Fruit fly (Drosophila melanogaster) whole organism, embryonic: Measurements from ENCODE around the gene CG12017.
A peak's percentile ranks its signal among the peaks of the same experiment; 100 is the strongest.

Experiments
- Ada2b ChIP-seq: fragments of 200-800 bp; sonication (Bioruptor generic); IDR thresholded peaks from 2 replicates; pipeline ENCODE4 v1.3.6; 2022; ENCODE audit warnings: missing biosample characterization, missing genetic modification characterization
- Atf-2 ChIP-seq: fragments of 200-800 bp; sonication (Bioruptor generic); optimal IDR thresholded peaks from 2 replicates; lab custom pipeline; 2016; ENCODE audit warnings: missing biosample characterization, missing genetic modification characterization
- Bdp1 ChIP-seq: fragments of 200-800 bp; sonication (Bioruptor generic); optimal IDR thresholded peaks from 3 replicates; lab custom pipeline; 2016; ENCODE audit warnings: missing biosample characterization, missing genetic modification characterization
- CG10565 ChIP-seq: fragments of 200-800 bp; sonication (Bioruptor generic); optimal IDR thresholded peaks from 3 replicates; lab custom pipeline; 2016; ENCODE audit warnings: missing biosample characterization, mild to moderate bottlenecking, missing genetic modification characterization
- CG12219 ChIP-seq: fragments of 200-800 bp; sonication (Bioruptor generic); optimal IDR thresholded peaks from 3 replicates; lab custom pipeline; 2018; ENCODE audit warnings: missing biosample characterization, mild to moderate bottlenecking, missing genetic modification characterization
- CG13296 ChIP-seq: fragments of 200-800 bp; sonication (Bioruptor generic); optimal IDR thresholded peaks from 3 replicates; lab custom pipeline; 2018; ENCODE audit warnings: missing biosample characterization, mild to moderate bottlenecking, missing genetic modification characterization
- CG14441 ChIP-seq: fragments of 200-800 bp; sonication (Bioruptor generic); IDR thresholded peaks from 2 replicates; pipeline ENCODE4 v1.3.6; 2022; ENCODE audit warnings: missing biosample characterization, missing genetic modification characterization
- CG15269 ChIP-seq: fragments of 200-800 bp; sonication (Bioruptor generic); optimal IDR thresholded peaks from 2 replicates; lab custom pipeline; 2018; ENCODE audit warnings: missing biosample characterization, mild to moderate bottlenecking, missing genetic modification characterization, moderate library complexity
- CG15479 ChIP-seq: fragments of 200-800 bp; sonication (Bioruptor generic); optimal IDR thresholded peaks from 3 replicates; lab custom pipeline; 2019; ENCODE audit warnings: missing biosample characterization, mild to moderate bottlenecking, missing genetic modification characterization, moderate library complexity
- CG15601 ChIP-seq: fragments of 200-800 bp; sonication (Bioruptor generic); optimal IDR thresholded peaks from 3 replicates; lab custom pipeline; 2019; ENCODE audit warnings: missing biosample characterization, mild to moderate bottlenecking, missing genetic modification characterization, moderate library complexity
- CG17829 ChIP-seq: fragments of 200-800 bp; optimal IDR thresholded peaks from 2 replicates; lab custom pipeline; 2019; ENCODE audit warnings: missing biosample characterization, mild to moderate bottlenecking, missing genetic modification characterization, moderate library complexity
- CG3163 ChIP-seq: fragments of 200-800 bp; sonication (Bioruptor generic); optimal IDR thresholded peaks from 3 replicates; lab custom pipeline; 2016; ENCODE audit warnings: missing biosample characterization, missing genetic modification characterization
- CG4404 ChIP-seq: fragments of 200-800 bp; sonication (Bioruptor generic); IDR thresholded peaks from 2 replicates; pipeline ENCODE4 v1.3.6; 2022; ENCODE audit warnings: missing biosample characterization, missing genetic modification characterization
- CG4854 ChIP-seq: fragments of 200-800 bp; sonication (Bioruptor generic); optimal IDR thresholded peaks from 2 replicates; lab custom pipeline; 2016; ENCODE audit warnings: missing biosample characterization, missing genetic modification characterization, inconsistent platforms
- CG5953 ChIP-seq: fragments of 200-800 bp; sonication (Bioruptor generic); IDR thresholded peaks from 2 replicates; pipeline ENCODE4 v1.3.6; 2022; ENCODE audit warnings: missing biosample characterization, missing genetic modification characterization
- CG6175 ChIP-seq: fragments of 200-800 bp; sonication (Bioruptor generic); IDR thresholded peaks from 3 replicates; pipeline ENCODE4 v1.3.6; 2022; ENCODE audit warnings: missing biosample characterization, missing genetic modification characterization
- CG9797 ChIP-seq: fragments of 200-800 bp; sonication (Bioruptor generic); optimal IDR thresholded peaks from 3 replicates; lab custom pipeline; 2018; ENCODE audit warnings: missing biosample characterization, mild to moderate bottlenecking, missing genetic modification characterization
- CHES-1-like ChIP-seq: fragments of 200-800 bp; sonication (Bioruptor generic); optimal IDR thresholded peaks from 2 replicates; lab custom pipeline; 2016; ENCODE audit warnings: missing biosample characterization, missing genetic modification characterization
- Chrac-16 ChIP-seq: fragments of 200-800 bp; sonication (Bioruptor generic); optimal IDR thresholded peaks from 3 replicates; lab custom pipeline; 2016; ENCODE audit warnings: missing biosample characterization, missing genetic modification characterization
- D ChIP-seq, 2 experiments: fragments of 200-800 bp in 1 of 2; fragments of >200 bp in 1 of 2; sonication (Bioruptor generic) in 1 of 2; optimal IDR thresholded peaks; 2 replicates in 1 of 2; 3 replicates in 1 of 2; lab custom pipeline; 2017; ENCODE audit warnings: mild to moderate bottlenecking in 1 of 2, missing biosample characterization in 1 of 2, missing genetic modification characterization in 1 of 2, missing genetic modification reagents in 1 of 2
- Drgx ChIP-seq: fragments of 200-800 bp; sonication (Bioruptor generic); IDR thresholded peaks from 2 replicates; pipeline ENCODE4 v1.3.6; 2022; ENCODE audit warnings: missing biosample characterization, missing genetic modification characterization
- Eip74EF ChIP-seq, 2 experiments: fragments of 200-800 bp in 1 of 2; fragments of >200 bp in 1 of 2; sonication (Bioruptor generic) in 1 of 2; optimal IDR thresholded peaks; 2 replicates each; lab custom pipeline; 2017 to 2019; ENCODE audit warnings: missing biosample characterization in 2 of 2, missing genetic modification characterization in 2 of 2, mild to moderate bottlenecking in 1 of 2, moderate library complexity in 1 of 2
- Fer2 ChIP-seq: fragments of 200-800 bp; sonication (Bioruptor generic); optimal IDR thresholded peaks from 2 replicates; lab custom pipeline; 2018; ENCODE audit warnings: missing biosample characterization, mild to moderate bottlenecking, missing genetic modification characterization, moderate library complexity
- Hey ChIP-seq: fragments of 200-800 bp; sonication (Bioruptor generic); optimal IDR thresholded peaks from 3 replicates; lab custom pipeline; 2018; ENCODE audit warnings: missing biosample characterization, mild to moderate bottlenecking, missing genetic modification characterization
- Hsf ChIP-seq: fragments of 200-800 bp; sonication (Bioruptor generic); optimal IDR thresholded peaks from 3 replicates; lab custom pipeline; 2016; ENCODE audit warnings: missing biosample characterization, missing genetic modification characterization
- Lhr ChIP-seq: fragments of 200-800 bp; sonication (Bioruptor generic); optimal IDR thresholded peaks from 3 replicates; lab custom pipeline; 2017; ENCODE audit warnings: mild to moderate bottlenecking, missing biosample characterization, missing genetic modification reagents, missing genetic modification characterization
- Rx ChIP-seq: fragments of 200-800 bp; sonication (Bioruptor generic); IDR thresholded peaks from 2 replicates; pipeline ENCODE4 v1.3.6; 2022; ENCODE audit warnings: missing biosample characterization, missing genetic modification characterization
- Scr ChIP-seq: fragments of 200-800 bp; sonication (Bioruptor generic); IDR thresholded peaks from 2 replicates; pipeline ENCODE4 v1.3.6; 2022; ENCODE audit warnings: missing biosample characterization, missing genetic modification characterization; ENCODE audit not compliant: partially characterized antibody
- Side ChIP-seq: fragments of 200-800 bp; sonication (Bioruptor generic); optimal IDR thresholded peaks from 2 replicates; lab custom pipeline; 2016; ENCODE audit warnings: missing biosample characterization, missing genetic modification characterization
- Sox100B ChIP-seq: fragments of 200-800 bp; sonication (Bioruptor generic); optimal IDR thresholded peaks from 3 replicates; lab custom pipeline; 2018; ENCODE audit warnings: missing biosample characterization, mild to moderate bottlenecking, missing genetic modification characterization
- Spps ChIP-seq: fragments of 200-800 bp; sonication (Bioruptor generic); optimal IDR thresholded peaks from 2 replicates; lab custom pipeline; 2018; ENCODE audit warnings: missing biosample characterization, mild to moderate bottlenecking, missing genetic modification characterization
- Ssrp ChIP-seq: fragments of 200-800 bp; sonication (Bioruptor generic); optimal IDR thresholded peaks from 2 replicates; lab custom pipeline; 2018; ENCODE audit warnings: missing biosample characterization, mild to moderate bottlenecking, missing genetic modification characterization, moderate library complexity
- ab ChIP-seq: fragments of 200-800 bp; sonication (Bioruptor generic); optimal IDR thresholded peaks from 2 replicates; lab custom pipeline; 2016; ENCODE audit warnings: missing biosample characterization, missing genetic modification characterization
- al ChIP-seq: fragments of 200-800 bp; sonication (Bioruptor generic); IDR thresholded peaks from 2 replicates; pipeline ENCODE4 v1.3.6; 2022; ENCODE audit warnings: missing biosample characterization, missing genetic modification characterization
- ara ChIP-seq: fragments of 200-800 bp; sonication (Bioruptor generic); IDR thresholded peaks from 2 replicates; pipeline ENCODE4 v1.3.6; 2022; ENCODE audit warnings: missing biosample characterization, missing genetic modification characterization
- chif ChIP-seq, 2 experiments: fragments of 200-800 bp; sonication (Bioruptor generic); optimal IDR thresholded peaks; 3 replicates each; lab custom pipeline; 2016; ENCODE audit warnings: missing biosample characterization in 2 of 2, missing genetic modification characterization in 2 of 2
- chn ChIP-seq: fragments of 200-800 bp; sonication (Bioruptor generic); optimal IDR thresholded peaks from 2 replicates; lab custom pipeline; 2016; ENCODE audit warnings: missing biosample characterization, missing genetic modification characterization
- ewg ChIP-seq: fragments of 200-800 bp; sonication (Bioruptor generic); optimal IDR thresholded peaks from 3 replicates; lab custom pipeline; 2017; ENCODE audit warnings: mild to moderate bottlenecking, missing biosample characterization, missing genetic modification reagents, missing genetic modification characterization
- gsb-n ChIP-seq: fragments of 200-800 bp; sonication (Bioruptor generic); optimal IDR thresholded peaks from 3 replicates; lab custom pipeline; 2018; ENCODE audit warnings: missing biosample characterization, mild to moderate bottlenecking, missing genetic modification characterization
- her ChIP-seq: fragments of 200-800 bp; sonication (Bioruptor generic); optimal IDR thresholded peaks from 2 replicates; lab custom pipeline; 2016; ENCODE audit warnings: missing biosample characterization, missing genetic modification characterization
- jumu ChIP-seq: fragments of 200-800 bp; sonication (Bioruptor generic); optimal IDR thresholded peaks from 3 replicates; lab custom pipeline; 2016; ENCODE audit warnings: missing biosample characterization, missing genetic modification characterization
- klu ChIP-seq: fragments of 200-800 bp; sonication (Bioruptor generic); IDR thresholded peaks from 2 replicates; pipeline ENCODE4 v1.3.6; 2022; ENCODE audit warnings: missing biosample characterization, missing genetic modification characterization
- lbe ChIP-seq: fragments of 200-800 bp; sonication (Bioruptor generic); optimal IDR thresholded peaks from 2 replicates; lab custom pipeline; 2016; ENCODE audit warnings: missing biosample characterization, mild to moderate bottlenecking, missing genetic modification characterization
- lmd ChIP-seq: fragments of 200-800 bp; sonication (Bioruptor generic); IDR thresholded peaks from 2 replicates; pipeline ENCODE4 v1.3.6; 2022; ENCODE audit warnings: missing biosample characterization, missing genetic modification characterization
- nau ChIP-seq: fragments of 200-800 bp; sonication (Bioruptor generic); optimal IDR thresholded peaks from 3 replicates; lab custom pipeline; 2017; ENCODE audit warnings: missing biosample characterization, mild to moderate bottlenecking, missing genetic modification characterization, missing genetic modification reagents
- nerfin-1 ChIP-seq: fragments of 200-800 bp; sonication (Bioruptor generic); optimal IDR thresholded peaks from 3 replicates; lab custom pipeline; 2019; ENCODE audit warnings: missing biosample characterization, mild to moderate bottlenecking, missing genetic modification characterization, moderate library complexity
- slp2 ChIP-seq: fragments of 200-800 bp; sonication (Bioruptor generic); optimal IDR thresholded peaks from 2 replicates; lab custom pipeline; 2016; ENCODE audit warnings: missing biosample characterization, missing genetic modification characterization
- tio ChIP-seq: fragments of 200-800 bp; sonication (Bioruptor generic); optimal IDR thresholded peaks from 2 replicates; lab custom pipeline; 2017; ENCODE audit warnings: missing biosample characterization, missing genetic modification characterization, inconsistent platforms
- zfh1 ChIP-seq: fragments of 200-800 bp; sonication (Bioruptor generic); IDR thresholded peaks from 3 replicates; pipeline ENCODE4 v1.3.6; 2022; ENCODE audit warnings: missing biosample characterization, missing genetic modification characterization

Gene CG12017

dm6 chr3L:3319992-3320732, 40.1 kb downstream of the CG12017 start (continued):
- no peak for TF ChIP-seq Sox100B (GFP tag; lab: Kevin White, UChicago)
- TF ChIP-seq CG5953 (GFP tag; lab: Robert Waterston, UW): no peak
- TF ChIP-seq CG9797: no peak
- TF ChIP-seq Ssrp (tag; lab: Kevin White, UChicago): no peak
- TF ChIP-seq gsb-n (tag; lab: Kevin White, UChicago): no peak
- no peak for TF ChIP-seq CG10565 (GFP tag; lab: Kevin White, UChicago)
- TF ChIP-seq Bdp1 (GFP tag; lab: Kevin White, UChicago): no peak
- TF ChIP-seq Side (GFP tag; lab: Kevin White, UChicago): peak; percentile 7
- TF ChIP-seq Eip74EF (GFP tag; optimal IDR thresholded peaks at IDR 0.05; lab: Kevin White, UChicago): peak in 1 of 2 experiments; percentile 58
- TF ChIP-seq Hsf (GFP tag; lab: Kevin White, UChicago): peak; percentile 14
- no peak for TF ChIP-seq Scr (GFP tag; lab: Robert Waterston, UW)
- no peak for TF ChIP-seq Spps
- no peak for TF ChIP-seq D (optimal IDR thresholded peaks at IDR 0.05; lab: Kevin White, UChicago)
- TF ChIP-seq D (GFP tag; optimal IDR thresholded peaks at IDR 0.05; lab: Kevin White, UChicago): no peak
- no peak for TF ChIP-seq CG4854 (GFP tag; lab: Kevin White, UChicago)
- TF ChIP-seq klu: no peak
- TF ChIP-seq ab (GFP tag; lab: Kevin White, UChicago): no peak
- no peak for TF ChIP-seq nerfin-1
- TF ChIP-seq slp2: no peak
- TF ChIP-seq ara (GFP tag; lab: Robert Waterston, UW): peak; percentile 26; the same call in 1 of the 2 replicates
- no peak for TF ChIP-seq CG3163 (GFP tag; lab: Kevin White, UChicago)
- TF ChIP-seq CG4404 (GFP tag; lab: Robert Waterston, UW): no peak
- TF ChIP-seq CG15601 (tag; lab: Kevin White, UChicago): no peak
- TF ChIP-seq CG17829 (tag; lab: Kevin White, UChicago): no peak
- TF ChIP-seq Lhr (GFP tag; lab: Kevin White, UChicago): no peak
- no peak for TF ChIP-seq Drgx (GFP tag; lab: Robert Waterston, UW)
- no peak for TF ChIP-seq CG6175
- no peak for TF ChIP-seq zfh1 (GFP tag; lab: Robert Waterston, UW)
- peak; percentile 10 for TF ChIP-seq jumu (GFP tag; lab: Kevin White, UChicago)
- no peak for TF ChIP-seq chif (GFP tag; optimal IDR thresholded peaks at IDR 0.05; lab: Kevin White, UChicago)
- TF ChIP-seq al: no peak
- TF ChIP-seq ewg (GFP tag; lab: Kevin White, UChicago): no peak
- TF ChIP-seq CG15269: peak; percentile 52
- no peak for TF ChIP-seq CHES-1-like (GFP tag; lab: Kevin White, UChicago)
- peak; percentile 43; the same call in 1 of the 2 replicates for TF ChIP-seq CG14441 (GFP tag; lab: Robert Waterston, UW)
- no peak for TF ChIP-seq Hey (tag; lab: Kevin White, UChicago)
- no peak for TF ChIP-seq tio (GFP tag; lab: Kevin White, UChicago)
- TF ChIP-seq Fer2: no peak
- TF ChIP-seq Atf-2 (GFP tag; lab: Kevin White, UChicago): no peak
- no peak for TF ChIP-seq lbe
- TF ChIP-seq chn (GFP tag; lab: Kevin White, UChicago): no peak
- peak; percentile 22 for TF ChIP-seq her (GFP tag; lab: Kevin White, UChicago)
- TF ChIP-seq Chrac-16 (GFP tag; lab: Kevin White, UChicago): no peak
- TF ChIP-seq Rx (GFP tag; lab: Robert Waterston, UW): no peak
- TF ChIP-seq CG15479: no peak
- peak; percentile 19; the same call in 1 of the 2 replicates for TF ChIP-seq lmd
- TF ChIP-seq nau (GFP tag; lab: Kevin White, UChicago): no peak
- peak; percentile 51 for TF ChIP-seq CG13296
- TF ChIP-seq CG12219: peak; percentile 2
- 0 out of 2 replicates have a peak, but pooled peaks have one; percentile 19 for TF ChIP-seq Ada2b
